Fruit fly (Drosophila melanogaster) Kc167 (cell line): ENCODE measurements around the gene CG12818.

Experiments
- Myc ChIP-seq: fragments of >200 bp; optimal IDR thresholded peaks from 2 replicates; lab custom pipeline; 2017; ENCODE audit warnings: missing external identifiers
- Sin3A ChIP-seq: fragments of >200 bp; optimal IDR thresholded peaks from 2 replicates; lab custom pipeline; 2018; ENCODE audit warnings: missing external identifiers
- h ChIP-seq: fragments of >200 bp; optimal IDR thresholded peaks from 3 replicates; lab custom pipeline; 2018; ENCODE audit warnings: missing external identifiers
- insv ChIP-seq: fragments of >200 bp; optimal IDR thresholded peaks from 3 replicates; lab custom pipeline; 2018; ENCODE audit warnings: missing external identifiers
- psq ChIP-seq: fragments of >200 bp; optimal IDR thresholded peaks from 2 replicates; lab custom pipeline; 2017; ENCODE audit warnings: missing external identifiers
- ttk ChIP-seq: sonication (Bioruptor generic); optimal IDR thresholded peaks from 2 replicates; lab custom pipeline; 2017; ENCODE audit warnings: missing external identifiers

CG12818 gene

dm6 chr3R:10350741-10351629 lies 19.6 kb downstream of the CG12818 start:
- TF ChIP-seq ttk (lab: Kevin White, UChicago) (no peak), psq (lab: Kevin White, UChicago) (no peak), Myc (no peak), insv (no peak), h (lab: Kevin White, UChicago) (no peak), Sin3A (lab: Kevin White, UChicago) (no peak)

DNA sequence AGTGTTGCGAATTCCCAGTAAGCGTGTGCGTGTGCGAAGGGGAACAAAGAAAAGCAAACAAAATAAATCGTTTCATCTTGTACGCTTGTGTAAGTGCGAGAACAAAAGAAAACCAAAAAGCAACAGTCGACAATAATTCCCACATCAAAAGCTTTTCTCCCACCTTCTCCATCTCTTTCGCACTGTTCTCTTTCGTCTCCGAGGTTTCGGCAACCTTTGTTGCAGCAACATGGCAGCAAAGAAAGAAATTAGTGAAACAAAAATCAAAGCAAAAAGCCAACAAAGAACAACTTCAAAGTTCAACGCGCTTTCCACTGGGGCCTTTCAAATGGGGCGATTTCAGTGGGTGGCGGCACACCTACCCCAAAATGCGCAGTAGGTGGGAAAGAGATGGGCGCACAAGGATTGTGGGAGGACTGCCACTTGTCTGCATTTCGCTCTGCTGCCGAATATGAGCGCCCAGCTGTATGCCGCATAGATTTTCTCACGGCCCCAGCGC lies 20.6 kb downstream of the CG12818 start:
- TF ChIP-seq insv (no peak), Sin3A (lab: Kevin White, UChicago) (no peak), psq (lab: Kevin White, UChicago) (no peak), h (lab: Kevin White, UChicago) (no peak), ttk (lab: Kevin White, UChicago) (no peak), Myc (no peak)

- TF ChIP-seq psq (lab: Kevin White, UChicago) (no peak), insv (no peak), h (lab: Kevin White, UChicago) (no peak), Sin3A (lab: Kevin White, UChicago) (no peak), ttk (lab: Kevin White, UChicago) (no peak), Myc (no peak)
Measured at dm6 chr3R:10352844-10353243, 21.5 kb downstream of the CG12818 start.

DNA sequence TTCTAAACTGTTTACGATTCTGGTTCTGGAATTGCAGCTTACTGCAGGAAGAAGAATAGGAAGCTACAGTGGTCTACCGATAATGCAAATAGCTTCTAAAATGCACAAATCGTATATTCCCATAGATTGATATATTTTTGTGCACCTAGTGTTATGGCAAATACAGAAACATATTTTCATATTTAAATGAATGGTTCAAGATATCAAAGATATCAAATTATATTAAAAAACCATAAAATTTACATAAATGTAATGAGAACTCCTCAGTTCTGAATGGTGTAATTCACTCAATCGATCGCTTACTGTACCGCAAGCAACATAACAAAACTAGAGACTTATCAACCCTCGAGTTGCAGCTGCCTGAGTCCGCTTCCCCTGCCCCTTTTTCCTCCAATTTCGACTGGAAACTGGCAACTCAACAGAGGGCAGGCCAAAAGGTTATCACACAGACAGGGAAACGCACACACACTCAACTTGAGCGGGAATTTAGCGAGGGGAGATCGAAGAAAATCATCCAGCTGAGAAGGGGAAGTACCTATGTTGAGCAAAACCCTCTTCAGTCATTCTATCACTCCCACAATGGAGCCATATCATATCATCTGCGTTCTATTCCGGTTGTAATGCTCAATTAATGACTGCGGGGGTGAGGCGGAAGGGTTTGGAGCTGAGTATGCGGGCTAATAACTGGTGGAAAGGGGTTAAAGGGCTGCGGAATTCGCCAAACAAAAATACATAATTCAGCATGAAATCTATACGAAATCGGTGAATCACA lies 22.7 kb downstream of the CG12818 start:
- TF ChIP-seq Myc = no peak

- TF ChIP-seq psq (lab: Kevin White, UChicago) (no peak), ttk (lab: Kevin White, UChicago) (no peak), Sin3A (lab: Kevin White, UChicago) (no peak), h (lab: Kevin White, UChicago) (no peak), Myc (no peak), insv (no peak)
Measured at dm6 chr3R:10355840-10356562, 24.6 kb downstream of the CG12818 start.

DNA sequence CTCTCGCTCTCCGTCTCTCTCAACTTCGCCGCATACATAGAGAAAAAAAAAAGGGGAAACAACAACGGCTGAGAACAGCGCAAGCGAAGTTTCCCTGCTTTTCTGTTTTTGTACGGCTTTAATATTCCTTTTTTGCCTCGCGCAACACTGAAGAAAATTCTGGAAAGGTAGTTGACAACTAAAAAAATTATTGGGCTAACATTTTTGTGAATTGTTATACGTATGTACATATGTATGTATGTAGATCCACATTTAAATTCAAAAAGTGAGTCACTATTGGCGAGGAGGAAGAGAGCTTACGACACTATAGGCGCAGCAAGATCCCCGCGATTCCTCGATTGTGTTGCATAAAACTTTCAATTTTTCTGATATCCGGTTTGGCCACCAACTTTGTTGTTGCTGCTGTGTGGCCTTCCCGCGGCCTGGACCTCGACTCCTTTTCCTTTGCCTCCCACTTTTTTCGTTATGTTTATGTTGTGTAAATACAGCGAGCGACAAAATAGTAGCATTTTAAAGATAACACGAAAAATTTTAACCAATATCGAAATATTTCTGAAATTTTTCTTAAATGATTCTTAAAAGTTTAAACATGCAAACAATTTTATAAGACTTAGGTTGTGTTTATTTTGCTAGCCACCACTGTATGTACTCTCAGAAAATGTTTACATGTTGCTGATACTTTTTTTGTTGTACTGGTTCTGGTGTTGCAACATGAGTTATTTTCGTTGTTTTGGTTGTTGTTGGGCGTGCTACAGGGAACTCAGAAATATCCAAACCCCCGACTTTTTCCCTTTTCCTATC lies 25.4 kb downstream of the CG12818 start:
- TF ChIP-seq h (lab: Kevin White, UChicago) (no peak), Sin3A (lab: Kevin White, UChicago) (no peak), ttk (lab: Kevin White, UChicago) (no peak), insv (no peak), psq (lab: Kevin White, UChicago) (no peak), Myc (no peak)

DNA sequence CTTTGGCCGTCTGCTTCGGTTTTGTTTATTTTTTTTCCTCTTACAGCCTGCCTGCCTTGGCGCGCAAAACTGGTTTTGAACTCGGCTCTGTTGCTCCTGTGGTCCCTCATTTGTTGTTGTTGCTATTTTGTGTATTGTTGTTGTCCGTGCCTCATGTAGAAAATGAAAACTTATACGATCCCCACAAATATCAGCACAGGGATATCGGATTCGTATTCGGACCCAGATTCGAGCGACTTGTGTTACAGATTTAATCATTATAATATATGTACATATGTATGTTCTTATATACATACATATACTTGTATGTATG lies 25.9 kb downstream of the CG12818 start:
- TF ChIP-seq Myc (no peak), psq (lab: Kevin White, UChicago) (no peak), h (lab: Kevin White, UChicago) (no peak), Sin3A (lab: Kevin White, UChicago) (no peak), insv (no peak), ttk (lab: Kevin White, UChicago) (no peak)

dm6 chr3R:10364287-10364686 lies 32.9 kb downstream of the CG12818 start:
- TF ChIP-seq Myc (no peak), insv (no peak), ttk (lab: Kevin White, UChicago) (no peak)

DNA sequence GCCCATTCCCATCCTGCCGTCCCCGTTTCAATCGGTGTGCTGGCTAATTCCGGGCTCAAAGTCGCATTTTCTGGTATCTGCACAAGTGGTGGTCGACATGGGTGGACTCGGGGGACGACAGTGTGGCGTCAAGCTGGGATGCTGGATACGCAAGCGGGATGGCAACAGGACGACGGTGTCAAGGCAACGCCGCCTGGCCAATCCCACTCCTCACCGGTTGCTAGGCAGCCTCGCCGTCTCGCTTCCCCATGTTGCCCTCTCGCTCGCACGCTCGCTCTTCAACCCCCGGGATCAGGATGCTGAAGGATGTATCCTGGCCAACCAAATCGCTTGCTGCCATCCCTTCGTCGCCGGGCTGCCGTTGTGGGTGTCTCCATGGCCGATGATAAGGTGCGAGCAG lies 36.9 kb downstream of the CG12818 start:
- no peak for TF ChIP-seq Myc
- no peak for TF ChIP-seq insv
- TF ChIP-seq psq (lab: Kevin White, UChicago) = no peak
- no peak for TF ChIP-seq ttk (lab: Kevin White, UChicago)
- no peak for TF ChIP-seq Sin3A (lab: Kevin White, UChicago)
- TF ChIP-seq h (lab: Kevin White, UChicago) = no peak

DNA sequence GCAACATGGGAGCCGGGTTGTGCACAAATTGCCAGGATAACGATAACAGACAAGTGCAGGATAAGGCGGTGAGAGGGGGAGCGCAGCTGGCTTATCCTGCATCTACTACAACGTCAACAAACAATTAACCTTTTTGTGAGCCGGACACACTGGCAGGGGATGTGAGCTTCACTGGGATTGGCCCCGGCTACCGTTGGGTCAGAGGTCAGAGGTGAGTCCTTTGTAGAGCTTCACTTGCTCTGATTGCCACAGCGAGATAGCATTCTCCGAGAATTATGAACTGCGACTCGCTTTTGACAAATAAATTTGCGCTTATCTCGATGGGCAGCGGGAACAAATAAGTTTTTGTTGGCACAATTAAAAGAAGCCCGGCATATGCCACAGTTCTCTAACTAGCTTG lies 38.4 kb downstream of the CG12818 start:
- TF ChIP-seq h (lab: Kevin White, UChicago) = no peak
- TF ChIP-seq Myc = no peak
- no peak for TF ChIP-seq Sin3A (lab: Kevin White, UChicago)
- TF ChIP-seq psq (lab: Kevin White, UChicago) = no peak
- TF ChIP-seq ttk (lab: Kevin White, UChicago) = no peak
- no peak for TF ChIP-seq insv

DNA sequence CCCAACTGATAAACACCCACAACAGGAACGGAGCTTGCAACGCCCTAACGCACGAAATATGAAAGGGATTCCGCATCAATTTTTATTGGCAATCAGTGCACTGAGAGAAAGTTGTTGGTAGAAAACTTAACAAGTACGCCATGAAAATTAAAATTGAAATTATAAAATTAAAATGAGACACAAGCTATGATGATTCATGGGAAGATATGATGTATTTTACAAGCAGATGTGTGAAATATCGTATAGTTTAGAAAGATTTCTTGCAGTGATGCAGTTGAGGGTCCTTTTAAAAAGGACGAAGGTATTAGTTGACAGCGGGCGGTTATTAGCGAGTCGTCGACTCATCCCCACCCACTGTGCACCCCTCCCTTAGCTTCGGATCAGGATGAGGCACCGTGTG lies 39.1 kb downstream of the CG12818 start:
- TF ChIP-seq insv = no peak
- no peak for TF ChIP-seq ttk (lab: Kevin White, UChicago)
- no peak for TF ChIP-seq Sin3A (lab: Kevin White, UChicago)
- TF ChIP-seq Myc = no peak
- no peak for TF ChIP-seq psq (lab: Kevin White, UChicago)
